Worm (Caenorhabditis elegans) whole organism, L4/young adult: ENCODE data around the gene far-2.

ENCODE experiments used
- dao-5 ChIP-seq: sonication (generic microtip); optimal IDR thresholded peaks from 2 replicates; lab custom pipeline; 2016; ENCODE audit warnings: missing genotype, missing genetic modification characterization, moderate library complexity, missing compliant biosample characterization
- him-1 ChIP-seq: sonication (generic microtip); optimal IDR thresholded peaks from 2 replicates; lab custom pipeline; 2016; ENCODE audit warnings: missing genotype, missing genetic modification reagents, missing genetic modification characterization, missing compliant biosample characterization

DNA sequence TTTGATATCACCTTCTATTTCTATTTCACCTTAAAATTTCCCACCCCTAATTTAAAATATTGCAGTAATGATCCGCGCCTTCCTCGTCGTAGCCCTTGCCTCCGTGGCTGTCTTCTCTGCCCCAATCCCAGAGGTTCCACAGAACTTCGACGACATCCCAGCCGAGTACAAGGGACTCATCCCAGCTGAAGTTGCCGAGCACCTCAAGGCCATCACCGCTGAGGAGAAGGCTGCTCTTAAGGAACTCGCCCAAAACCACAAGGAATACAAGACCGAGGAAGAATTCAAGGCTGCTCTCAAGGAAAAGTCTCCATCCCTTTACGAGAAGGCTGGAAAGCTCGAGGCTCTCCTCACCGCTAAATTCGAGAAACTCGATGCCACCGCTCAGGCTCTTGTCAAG lies at the start of gene far-2:
- TF ChIP-seq him-1 (no peak), dao-5 (tag; lab: Kevin White, UChicago) (no peak)
